Worm (Caenorhabditis elegans): ENCODE results near the gene F13A7.1.

DNA sequence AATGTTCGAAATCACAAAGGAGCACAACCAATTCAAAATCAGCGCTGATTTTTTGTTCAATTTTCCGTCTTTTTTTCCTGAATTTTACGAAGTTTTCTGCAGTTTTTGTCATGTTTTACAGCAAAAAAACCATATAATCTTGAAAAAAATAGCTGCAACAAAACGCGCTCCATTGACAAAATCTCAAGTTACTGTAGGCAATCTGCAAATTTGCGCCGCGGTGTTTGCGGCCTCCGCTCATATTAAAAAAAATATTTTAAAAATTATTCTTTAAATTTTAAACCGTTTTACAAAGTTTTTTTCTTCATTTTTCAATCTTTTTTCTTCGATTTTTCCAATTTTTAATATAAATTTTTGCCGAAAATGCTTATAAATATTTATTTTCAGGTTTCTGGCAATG, 27.6 kb upstream of the F13A7.1 start:
- TF ChIP-seq tbx-2 (tag; optimal IDR thresholded peaks at IDR 0.05) (no peak), skn-1 (tag; optimal IDR thresholded peaks at IDR 0.05) (no peak), nhr-237 (tag; optimal IDR thresholded peaks at IDR 0.05) (no peak)
